Fruit fly (Drosophila melanogaster) whole organism, embryonic: ENCODE data around the gene CG42494.

Source experiments
- Bteb2 ChIP-seq: fragments of 200-800 bp; sonication (Bioruptor generic); optimal IDR thresholded peaks from 2 replicates; lab custom pipeline; 2016; ENCODE audit warnings: missing biosample characterization, missing genetic modification characterization
- CG10431 ChIP-seq: fragments of 200-800 bp; sonication (Bioruptor generic); optimal IDR thresholded peaks from 3 replicates; lab custom pipeline; 2018; ENCODE audit warnings: missing biosample characterization, mild to moderate bottlenecking, missing genetic modification characterization
- CG12659 ChIP-seq: fragments of 200-800 bp; sonication (Bioruptor generic); optimal IDR thresholded peaks from 3 replicates; lab custom pipeline; 2017; ENCODE audit warnings: mild to moderate bottlenecking, missing biosample characterization, missing genetic modification reagents, missing genetic modification characterization
- CG13287 ChIP-seq: fragments of 200-800 bp; sonication (Bioruptor generic); IDR thresholded peaks from 2 replicates; pipeline ENCODE4 v1.3.6; 2022; ENCODE audit warnings: missing biosample characterization, missing genetic modification characterization; ENCODE audit not compliant: partially characterized antibody
- CG13775 ChIP-seq: fragments of 200-800 bp; sonication (Bioruptor generic); optimal IDR thresholded peaks from 3 replicates; lab custom pipeline; 2017; ENCODE audit warnings: missing biosample characterization, mild to moderate bottlenecking, missing genetic modification characterization
- CG14710 ChIP-seq: fragments of 200-800 bp; sonication (Bioruptor generic); optimal IDR thresholded peaks from 3 replicates; lab custom pipeline; 2019; ENCODE audit warnings: missing biosample characterization, mild to moderate bottlenecking, missing genetic modification characterization, moderate library complexity
- CG15011 ChIP-seq: fragments of 200-800 bp; sonication (Bioruptor generic); optimal IDR thresholded peaks from 3 replicates; lab custom pipeline; 2018; ENCODE audit warnings: missing biosample characterization, mild to moderate bottlenecking, missing genetic modification characterization
- CG17186 ChIP-seq: fragments of 200-800 bp; sonication (Bioruptor generic); optimal IDR thresholded peaks from 3 replicates; lab custom pipeline; 2017; ENCODE audit warnings: missing biosample characterization, missing genetic modification reagents, missing genetic modification characterization
- CG17829 ChIP-seq: fragments of 200-800 bp; optimal IDR thresholded peaks from 2 replicates; lab custom pipeline; 2019; ENCODE audit warnings: missing biosample characterization, mild to moderate bottlenecking, missing genetic modification characterization, moderate library complexity
- CG2116 ChIP-seq: fragments of 200-800 bp; sonication (Bioruptor generic); optimal IDR thresholded peaks from 3 replicates; lab custom pipeline; 2018; ENCODE audit warnings: missing biosample characterization, mild to moderate bottlenecking, missing genetic modification characterization
- CG2120 ChIP-seq: fragments of 200-800 bp; sonication (Bioruptor generic); optimal IDR thresholded peaks from 3 replicates; lab custom pipeline; 2016; ENCODE audit warnings: missing biosample characterization, missing genetic modification characterization
- CG3065 ChIP-seq: fragments of 200-800 bp; sonication (Bioruptor generic); optimal IDR thresholded peaks from 2 replicates; lab custom pipeline; 2016; ENCODE audit warnings: missing biosample characterization, missing genetic modification characterization
- CG34376 ChIP-seq: fragments of 200-800 bp; sonication (Bioruptor generic); optimal IDR thresholded peaks from 2 replicates; lab custom pipeline; 2018; ENCODE audit warnings: missing biosample characterization, mild to moderate bottlenecking, missing genetic modification characterization
- CG34422 ChIP-seq: fragments of 200-800 bp; sonication (Bioruptor generic); IDR thresholded peaks from 3 replicates; pipeline ENCODE4 v1.3.6; 2022; ENCODE audit warnings: missing biosample characterization, missing genetic modification characterization
- CG3847 ChIP-seq: fragments of 200-800 bp; sonication (Bioruptor generic); IDR thresholded peaks from 2 replicates; pipeline ENCODE4 v1.3.6; 2022; ENCODE audit warnings: missing biosample characterization, missing genetic modification characterization
- CG3995 ChIP-seq: fragments of 200-800 bp; sonication (Bioruptor generic); optimal IDR thresholded peaks from 3 replicates; lab custom pipeline; 2016; ENCODE audit warnings: missing biosample characterization, missing genetic modification characterization
- CG4617 ChIP-seq: fragments of 200-800 bp; sonication (Bioruptor generic); optimal IDR thresholded peaks from 3 replicates; lab custom pipeline; 2016; ENCODE audit warnings: missing biosample characterization, missing genetic modification characterization, borderline replicate concordance
- CG7928 ChIP-seq: fragments of 200-800 bp; sonication (Bioruptor generic); optimal IDR thresholded peaks from 2 replicates; lab custom pipeline; 2017; ENCODE audit warnings: missing biosample characterization, mild to moderate bottlenecking, missing genetic modification characterization
- CG8089 ChIP-seq: fragments of 200-800 bp; sonication (Bioruptor generic); optimal IDR thresholded peaks from 3 replicates; lab custom pipeline; 2016; ENCODE audit warnings: missing biosample characterization, missing genetic modification characterization
- CG9797 ChIP-seq: fragments of 200-800 bp; sonication (Bioruptor generic); optimal IDR thresholded peaks from 3 replicates; lab custom pipeline; 2018; ENCODE audit warnings: missing biosample characterization, mild to moderate bottlenecking, missing genetic modification characterization
- Dp ChIP-seq: fragments of 200-800 bp; sonication (Bioruptor generic); optimal IDR thresholded peaks from 2 replicates; lab custom pipeline; 2018; ENCODE audit warnings: missing biosample characterization, mild to moderate bottlenecking, missing genetic modification characterization, moderate library complexity
- Eip74EF ChIP-seq, 2 experiments: fragments of 200-800 bp in 1 of 2; fragments of >200 bp in 1 of 2; sonication (Bioruptor generic) in 1 of 2; optimal IDR thresholded peaks; 2 replicates each; lab custom pipeline; 2017 to 2019; ENCODE audit warnings: missing biosample characterization in 2 of 2, missing genetic modification characterization in 2 of 2, mild to moderate bottlenecking in 1 of 2, moderate library complexity in 1 of 2
- Ets97D ChIP-seq: fragments of 200-800 bp; sonication (Bioruptor generic); optimal IDR thresholded peaks from 3 replicates; lab custom pipeline; 2016; ENCODE audit warnings: missing biosample characterization, missing genetic modification characterization
- Hsf ChIP-seq: fragments of 200-800 bp; sonication (Bioruptor generic); optimal IDR thresholded peaks from 3 replicates; lab custom pipeline; 2016; ENCODE audit warnings: missing biosample characterization, missing genetic modification characterization
- Lhr ChIP-seq: fragments of 200-800 bp; sonication (Bioruptor generic); optimal IDR thresholded peaks from 3 replicates; lab custom pipeline; 2017; ENCODE audit warnings: mild to moderate bottlenecking, missing biosample characterization, missing genetic modification reagents, missing genetic modification characterization
- MBD-R2 ChIP-seq: fragments of 200-800 bp; sonication (Bioruptor generic); IDR thresholded peaks from 2 replicates; pipeline ENCODE4 v1.3.6; 2022; ENCODE audit warnings: missing biosample characterization, missing genetic modification characterization
- MTF-1 ChIP-seq: fragments of 200-800 bp; sonication (Bioruptor generic); optimal IDR thresholded peaks from 2 replicates; lab custom pipeline; 2018; ENCODE audit warnings: missing biosample characterization, mild to moderate bottlenecking, missing genetic modification characterization, borderline replicate concordance
- Max ChIP-seq: fragments of 200-800 bp; sonication (Bioruptor generic); optimal IDR thresholded peaks from 2 replicates; lab custom pipeline; 2016; ENCODE audit warnings: missing biosample characterization, mild to moderate bottlenecking, missing genetic modification characterization
- Med ChIP-seq: fragments of 200-800 bp; sonication (Bioruptor generic); peaks from one replicate; lab custom pipeline; 2016; ENCODE audit warnings: missing biosample characterization, missing genetic modification characterization, mild to moderate bottlenecking, inconsistent platforms, moderate library complexity
- Myb ChIP-seq: fragments of 200-800 bp; sonication (Bioruptor generic); optimal IDR thresholded peaks from 2 replicates; lab custom pipeline; 2016; ENCODE audit warnings: missing biosample characterization, missing genetic modification characterization
- NC2β ChIP-seq: fragments of 200-800 bp; sonication (Bioruptor generic); optimal IDR thresholded peaks from 2 replicates; lab custom pipeline; 2016; ENCODE audit warnings: missing biosample characterization, missing genetic modification characterization
- Sry-δ ChIP-seq: fragments of 200-800 bp; sonication (Bioruptor generic); optimal IDR thresholded peaks from 2 replicates; lab custom pipeline; 2016; ENCODE audit warnings: missing biosample characterization, missing genetic modification characterization
- YL-1 ChIP-seq: fragments of 200-800 bp; sonication (Bioruptor generic); optimal IDR thresholded peaks from 3 replicates; lab custom pipeline; 2017; ENCODE audit warnings: missing biosample characterization, mild to moderate bottlenecking, missing genetic modification characterization
- abd-A ChIP-seq: fragments of 200-800 bp; sonication (Bioruptor generic); optimal IDR thresholded peaks from 3 replicates; lab custom pipeline; 2019; ENCODE audit warnings: missing biosample characterization, mild to moderate bottlenecking, missing genetic modification characterization, moderate library complexity
- bigmax ChIP-seq: fragments of 200-800 bp; sonication (Bioruptor generic); optimal IDR thresholded peaks from 2 replicates; lab custom pipeline; 2018; ENCODE audit warnings: missing biosample characterization, mild to moderate bottlenecking, missing genetic modification characterization
- caup ChIP-seq: fragments of 200-800 bp; sonication (Bioruptor generic); optimal IDR thresholded peaks from 3 replicates; lab custom pipeline; 2017; ENCODE audit warnings: missing biosample characterization, mild to moderate bottlenecking, missing genetic modification characterization, moderate library complexity; ENCODE audit not compliant: severe bottlenecking
- ftz-f1 ChIP-seq: fragments of 200-800 bp; sonication (Bioruptor generic); optimal IDR thresholded peaks from 2 replicates; lab custom pipeline; 2016; ENCODE audit warnings: missing biosample characterization, missing genetic modification characterization
- gfzf ChIP-seq: fragments of 200-800 bp; sonication (Bioruptor generic); optimal IDR thresholded peaks from 2 replicates; lab custom pipeline; 2016; ENCODE audit warnings: missing biosample characterization, mild to moderate bottlenecking, missing genetic modification characterization, moderate library complexity
- ham ChIP-seq: fragments of 200-800 bp; sonication (Bioruptor generic); IDR thresholded peaks from 2 replicates; pipeline ENCODE4 v1.3.6; 2022; ENCODE audit warnings: missing biosample characterization, missing genetic modification characterization
- inv ChIP-seq: fragments of 200-800 bp; sonication (Bioruptor generic); IDR thresholded peaks from 2 replicates; pipeline ENCODE4 v1.3.6; 2022; ENCODE audit warnings: missing biosample characterization, missing genetic modification characterization; ENCODE audit not compliant: partially characterized antibody
- knrl ChIP-seq: fragments of 200-800 bp; sonication (Bioruptor generic); IDR thresholded peaks from 3 replicates; pipeline ENCODE4 v1.3.6; 2022; ENCODE audit warnings: missing biosample characterization, missing genetic modification characterization; ENCODE audit not compliant: partially characterized antibody
- lab ChIP-seq: fragments of 200-800 bp; sonication (Bioruptor generic); optimal IDR thresholded peaks from 3 replicates; lab custom pipeline; 2017; ENCODE audit warnings: missing biosample characterization, missing genetic modification characterization, mild to moderate bottlenecking, moderate library complexity, missing genetic modification reagents
- phol ChIP-seq: fragments of 200-800 bp; sonication (Bioruptor generic); optimal IDR thresholded peaks from 3 replicates; lab custom pipeline; 2018; ENCODE audit warnings: missing biosample characterization, mild to moderate bottlenecking, missing genetic modification characterization, moderate library complexity
- pzg ChIP-seq: fragments of 200-800 bp; sonication (Bioruptor generic); optimal IDR thresholded peaks from 3 replicates; lab custom pipeline; 2018; ENCODE audit warnings: missing biosample characterization, mild to moderate bottlenecking, missing genetic modification characterization, moderate library complexity
- row ChIP-seq: fragments of 200-800 bp; sonication (Bioruptor generic); IDR thresholded peaks from 3 replicates; pipeline ENCODE4 v1.3.6; 2022; ENCODE audit warnings: missing biosample characterization, missing genetic modification characterization
- trem ChIP-seq: fragments of 200-800 bp; optimal IDR thresholded peaks from 3 replicates; lab custom pipeline; 2019; ENCODE audit warnings: missing biosample characterization, mild to moderate bottlenecking, missing genetic modification characterization, moderate library complexity
- tx ChIP-seq: fragments of 200-800 bp; sonication (Bioruptor generic); optimal IDR thresholded peaks from 2 replicates; lab custom pipeline; 2016; ENCODE audit warnings: missing biosample characterization, missing genetic modification characterization

CG42494 gene

DNA sequence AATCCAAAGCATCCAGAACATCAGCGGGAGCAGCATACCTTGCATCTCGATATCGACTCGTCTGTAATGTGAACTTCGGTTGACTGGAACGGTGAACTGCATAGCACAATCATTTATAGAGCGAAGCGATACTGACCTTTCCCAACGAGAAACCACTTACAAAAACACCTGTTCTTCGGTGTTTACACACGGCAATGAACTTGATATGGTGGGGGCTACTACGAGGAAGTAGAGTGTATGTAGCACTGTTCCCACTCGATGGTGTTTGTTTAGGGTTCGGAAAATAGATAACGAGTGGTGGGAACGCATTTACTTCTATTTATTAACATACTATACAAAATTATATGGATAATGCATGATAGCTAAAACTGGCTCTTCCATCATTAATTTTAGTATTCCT is 24.7 kb downstream of the CG42494 start, which contains the start of the genes CG32269 and CG32270 (continued):
- TF ChIP-seq tx (GFP tag; lab: Kevin White, UChicago) (no peak), CG8089 (GFP tag; lab: Kevin White, UChicago) (no peak), caup (GFP tag; lab: Kevin White, UChicago) (peak; percentile 11), lab (GFP tag; lab: Kevin White, UChicago) (no peak), MTF-1 (GFP tag; lab: Kevin White, UChicago) (peak; percentile 0)

DNA sequence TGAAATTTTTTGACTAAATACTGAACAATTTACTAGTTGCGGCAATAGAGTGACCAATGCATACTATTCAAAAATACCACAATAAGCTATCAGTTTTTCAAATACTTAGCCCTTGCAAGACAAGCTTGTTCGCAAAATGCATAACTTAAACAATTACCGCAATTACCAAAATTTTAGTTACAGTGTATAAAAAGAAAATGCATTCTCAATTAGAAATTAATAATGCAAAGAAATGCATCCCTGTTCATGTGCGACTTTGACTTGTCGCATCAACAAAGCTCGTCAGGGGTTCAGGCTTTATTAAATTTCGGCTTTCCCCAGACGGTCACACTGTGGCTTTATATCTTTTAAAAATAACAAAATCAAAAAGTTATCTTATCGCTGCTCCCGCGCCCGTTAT is 34.7 kb downstream of the CG42494 start, which contains the start of the genes hob and nSMase:
hob (minus strand) TSS at position 62 of the 400 bp plus-strand sequence.
nSMase (plus strand) TSS at position 298 of the 400 bp plus-strand sequence.
- TF ChIP-seq phol (tag; lab: Kevin White, UChicago): peak; percentile 55
- peak; percentile 69 for TF ChIP-seq MBD-R2 (GFP tag; lab: Robert Waterston, UW)
- peak; percentile 7; the same call in 1 of the 3 replicates for TF ChIP-seq CG34422 (GFP tag; lab: Robert Waterston, UW)
- TF ChIP-seq Dp (GFP tag; lab: Kevin White, UChicago): peak; percentile 69
- TF ChIP-seq CG9797 (GFP tag; lab: Kevin White, UChicago): peak; percentile 83
- peak; percentile 86 for TF ChIP-seq CG7928
- TF ChIP-seq Lhr (GFP tag; lab: Kevin White, UChicago): peak; percentile 52
- peak; percentile 59 for TF ChIP-seq Ets97D (GFP tag; lab: Kevin White, UChicago)
- TF ChIP-seq abd-A: no peak
- TF ChIP-seq CG34376 (GFP tag; lab: Kevin White, UChicago): peak; percentile 37
- TF ChIP-seq ham (GFP tag; lab: Robert Waterston, UW): no peak
- TF ChIP-seq trem (tag; lab: Kevin White, UChicago): peak; percentile 70
- TF ChIP-seq NC2β (GFP tag; lab: Kevin White, UChicago): peak; percentile 11
- peak; percentile 84 for TF ChIP-seq pzg (GFP tag; lab: Kevin White, UChicago)
- TF ChIP-seq Med (GFP tag; lab: Kevin White, UChicago): peak; percentile 76
- TF ChIP-seq CG15011 (GFP tag; lab: Kevin White, UChicago): no peak
- peak; percentile 31; the same call in 1 of the 2 replicates for TF ChIP-seq CG3847 (GFP tag; lab: Robert Waterston, UW)
- TF ChIP-seq knrl (GFP tag; lab: Robert Waterston, UW): peak; percentile 37; the same call in 1 of the 3 replicates
- no peak for TF ChIP-seq Bteb2 (GFP tag; lab: Kevin White, UChicago)
- TF ChIP-seq CG3995 (GFP tag; lab: Kevin White, UChicago): no peak
- TF ChIP-seq CG2120 (GFP tag; lab: Kevin White, UChicago): peak; percentile 43
- peak; percentile 58 for TF ChIP-seq CG17186 (GFP tag; lab: Kevin White, UChicago)
- peak; percentile 45 for TF ChIP-seq Sry-δ (GFP tag; lab: Kevin White, UChicago)
- no peak for TF ChIP-seq Eip74EF (GFP tag; optimal IDR thresholded peaks at IDR 0.05; lab: Kevin White, UChicago)
- TF ChIP-seq CG4617: peak; percentile 60
- TF ChIP-seq YL-1: peak; percentile 71
- TF ChIP-seq CG13287 (GFP tag; lab: Robert Waterston, UW): peak; percentile 29; the same call in 1 of the 2 replicates
- peak; percentile 10 for TF ChIP-seq bigmax (GFP tag; lab: Kevin White, UChicago)
- no peak for TF ChIP-seq CG3065 (GFP tag; lab: Kevin White, UChicago)
- peak; percentile 44 for TF ChIP-seq row
- peak; percentile 28 for TF ChIP-seq Hsf (GFP tag; lab: Kevin White, UChicago)
- TF ChIP-seq inv (GFP tag; lab: Robert Waterston, UW): no peak
- peak; percentile 73 for TF ChIP-seq Myb
- peak; percentile 97 for TF ChIP-seq CG2116
- TF ChIP-seq CG10431 (GFP tag; lab: Kevin White, UChicago): no peak
- peak; percentile 61 for TF ChIP-seq CG14710 (tag; lab: Kevin White, UChicago)
- no peak for TF ChIP-seq CG17829 (tag; lab: Kevin White, UChicago)
- TF ChIP-seq gfzf: peak; percentile 95
- TF ChIP-seq CG12659: peak; percentile 70
- TF ChIP-seq ftz-f1 (GFP tag; lab: Kevin White, UChicago): peak; percentile 27
- peak; percentile 22 for TF ChIP-seq CG13775 (GFP tag; lab: Kevin White, UChicago)
- TF ChIP-seq Max (GFP tag; lab: Kevin White, UChicago): peak; percentile 33
